Worm (Caenorhabditis elegans): ENCODE measurements around the gene T28A8.4.

DNA sequence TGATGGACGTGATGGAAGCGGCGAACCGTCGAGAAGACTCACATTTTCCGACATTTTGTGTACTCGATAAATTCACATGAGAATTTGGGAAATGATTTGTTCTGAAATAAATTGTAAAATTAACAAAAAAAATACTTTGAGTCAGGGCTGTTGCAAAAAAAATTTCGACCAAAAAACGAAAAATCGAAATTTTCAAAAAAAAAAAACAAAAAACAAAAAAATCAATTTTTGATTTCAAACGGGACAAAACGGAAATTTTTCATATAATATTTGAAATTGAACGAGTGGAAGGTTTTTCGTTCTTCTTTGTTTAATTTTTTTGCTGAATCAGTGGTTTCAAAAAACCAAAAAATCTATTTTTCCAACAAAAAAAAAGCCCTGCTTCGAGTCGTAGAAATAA, 48.3 kb upstream of the T28A8.4 start, which contains the start of gene cua-1:
- no peak for TF ChIP-seq pros-1 (tag; optimal IDR thresholded peaks at IDR 0.05)
- TF ChIP-seq ama-1 (optimal IDR thresholded peaks at IDR 0.05): no peak
- no peak for TF ChIP-seq ceh-19 (GFP tag; optimal IDR thresholded peaks at IDR 0.05)
- TF ChIP-seq ets-4 (tag; optimal IDR thresholded peaks at IDR 0.05): no peak
- TF ChIP-seq ceh-24 (tag; optimal IDR thresholded peaks at IDR 0.05): no peak
- no peak for TF ChIP-seq rnt-1 (tag; optimal IDR thresholded peaks at IDR 0.05)
- TF ChIP-seq fkh-10 (GFP tag; optimal IDR thresholded peaks at IDR 0.05): no peak
- no peak for TF ChIP-seq nhr-11 (tag; optimal IDR thresholded peaks at IDR 0.05)
- no peak for TF ChIP-seq pqm-1 (tag; optimal IDR thresholded peaks at IDR 0.05)

All from whole organism, late embryonic.